Worm (Caenorhabditis elegans) whole organism, L1 larva: ENCODE data around the gene Y82E9BR.9.

ENCODE experiments used
- C34B4.2 ChIP-seq: sonication (generic microtip); optimal IDR thresholded peaks from 2 replicates; lab custom pipeline; 2017; ENCODE audit warnings: mild to moderate bottlenecking, missing genetic modification characterization, missing compliant biosample characterization
- Y116A8C.19 ChIP-seq: sonication (generic microtip); optimal IDR thresholded peaks from 2 replicates; lab custom pipeline; 2016; ENCODE audit warnings: missing compliant biosample characterization, missing genetic modification characterization, borderline replicate concordance
- aha-1 ChIP-seq: fragments of 150-350 bp; optimal IDR thresholded peaks from 2 replicates; lab custom pipeline; 2014; ENCODE audit warnings: missing biosample characterization, missing genetic modification characterization
- alr-1 ChIP-seq: fragments of 200-800 bp; sonication (Bioruptor generic); optimal IDR thresholded peaks from 2 replicates; lab custom pipeline; 2018; ENCODE audit warnings: borderline replicate concordance, mild to moderate bottlenecking, missing genetic modification characterization, missing compliant biosample characterization
- aly-2 ChIP-seq: fragments of 150-350 bp; optimal IDR thresholded peaks from 2 replicates; lab custom pipeline; 2014; ENCODE audit warnings: missing biosample characterization, missing genetic modification characterization
- ama-1 ChIP-seq: fragments of 150-350 bp; optimal IDR thresholded peaks from 2 replicates; lab custom pipeline; 2014
- ceh-88 ChIP-seq: fragments of 200-800 bp; sonication (Bioruptor generic); IDR thresholded peaks from 2 replicates; pipeline ENCODE4 v1.3.6; 2022; ENCODE audit warnings: missing genetic modification characterization, missing compliant biosample characterization
- dsc-1 ChIP-seq: sonication (generic microtip); optimal IDR thresholded peaks from 2 replicates; lab custom pipeline; 2016; ENCODE audit warnings: mild to moderate bottlenecking, missing genetic modification characterization, missing compliant biosample characterization
- efl-1 ChIP-seq, 4 experiments: fragments of 150-350 bp; optimal IDR thresholded peaks in 3 of 4; peaks in 1 of 4; 1 replicate in 1 of 4; 2 replicates in 3 of 4; lab custom pipeline; 2014; ENCODE audit warnings: missing biosample characterization in 2 of 4, missing genetic modification characterization in 2 of 4, missing genetic modification reagents in 2 of 4
- egl-27 ChIP-seq, 2 experiments: fragments of 150-350 bp in 1 of 2; sonication (generic microtip); optimal IDR thresholded peaks; 3 replicates each; lab custom pipeline; 2017 to 2018; ENCODE audit warnings: missing biosample characterization in 2 of 2, missing genetic modification characterization in 2 of 2, missing genetic modification reagents in 2 of 2
- elt-2 ChIP-seq: sonication (generic microtip); optimal IDR thresholded peaks from 2 replicates; lab custom pipeline; 2016; ENCODE audit warnings: missing genetic modification characterization, mild to moderate bottlenecking, inconsistent platforms, missing compliant biosample characterization, missing genetic modification reagents
- fkh-10 ChIP-seq: sonication (generic microtip); optimal IDR thresholded peaks from 2 replicates; lab custom pipeline; 2017; ENCODE audit warnings: missing biosample characterization, missing genetic modification reagents, missing genetic modification characterization
- fkh-4 ChIP-seq: sonication (generic microtip); optimal IDR thresholded peaks from 2 replicates; lab custom pipeline; 2016; ENCODE audit warnings: missing compliant biosample characterization, missing genetic modification characterization, borderline replicate concordance
- fos-1 ChIP-seq: fragments of 150-350 bp; optimal IDR thresholded peaks from 2 replicates; lab custom pipeline; 2014; ENCODE audit warnings: missing biosample characterization, missing genetic modification characterization
- grh-1 ChIP-seq: fragments of 200-800 bp; sonication (Bioruptor generic); IDR thresholded peaks from 2 replicates; pipeline ENCODE4 v1.3.6; 2022; ENCODE audit warnings: missing genetic modification reagents, missing genetic modification characterization, missing compliant biosample characterization
- hlh-4 ChIP-seq: sonication (generic microtip); optimal IDR thresholded peaks from 2 replicates; lab custom pipeline; 2016; ENCODE audit warnings: mild to moderate bottlenecking, missing genetic modification characterization, missing compliant biosample characterization
- isw-1 ChIP-seq: fragments of 200-800 bp; sonication (Bioruptor generic); IDR thresholded peaks from 2 replicates; pipeline ENCODE4 v1.3.6; 2022; ENCODE audit warnings: missing genetic modification characterization, missing compliant biosample characterization
- jun-1 ChIP-seq: fragments of 150-350 bp; optimal IDR thresholded peaks from 2 replicates; lab custom pipeline; 2014; ENCODE audit warnings: missing biosample characterization, missing genetic modification reagents, missing genetic modification characterization
- lin-39 ChIP-seq: fragments of 150-350 bp; optimal IDR thresholded peaks from 2 replicates; lab custom pipeline; 2014; ENCODE audit warnings: missing biosample characterization, missing genetic modification reagents, missing genetic modification characterization
- lsy-2 ChIP-seq, 2 experiments: fragments of 150-350 bp; optimal IDR thresholded peaks; 2 replicates each; lab custom pipeline; 2014; ENCODE audit warnings: missing biosample characterization in 2 of 2, missing genetic modification characterization in 2 of 2
- mdl-1 ChIP-seq, 2 experiments: fragments of 150-350 bp; optimal IDR thresholded peaks; 2 replicates each; lab custom pipeline; 2014 to 2017; ENCODE audit warnings: missing biosample characterization in 2 of 2, missing genetic modification characterization in 2 of 2, inconsistent platforms in 1 of 2
- nhr-11 ChIP-seq: fragments of 150-350 bp; optimal IDR thresholded peaks from 2 replicates; lab custom pipeline; 2014; ENCODE audit warnings: missing biosample characterization, missing genetic modification characterization
- nhr-19 ChIP-seq: fragments of 200-800 bp; sonication (Bioruptor generic); conservative IDR thresholded peaks from 2 replicates; pipeline ENCODE4 v1.3.6; 2022; ENCODE audit warnings: missing genetic modification characterization, missing compliant biosample characterization
- nhr-47 ChIP-seq: sonication (generic microtip); optimal IDR thresholded peaks from 2 replicates; lab custom pipeline; 2016; ENCODE audit warnings: mild to moderate bottlenecking, missing genetic modification characterization, moderate library complexity, missing compliant biosample characterization
- nhr-71 ChIP-seq: sonication (generic microtip); optimal IDR thresholded peaks from 2 replicates; lab custom pipeline; 2016; ENCODE audit warnings: mild to moderate bottlenecking, missing genetic modification characterization, moderate library complexity, missing compliant biosample characterization
- nhr-77 ChIP-seq: fragments of 150-350 bp; optimal IDR thresholded peaks from 2 replicates; lab custom pipeline; 2014; ENCODE audit warnings: missing biosample characterization, missing genetic modification characterization
- pax-3 ChIP-seq: fragments of 200-800 bp; sonication (Bioruptor generic); optimal IDR thresholded peaks from 2 replicates; lab custom pipeline; 2018; ENCODE audit warnings: mild to moderate bottlenecking, missing genetic modification characterization, moderate library complexity, missing compliant biosample characterization
- snpc-4 ChIP-seq: fragments of 150-350 bp; optimal IDR thresholded peaks from 2 replicates; lab custom pipeline; 2014; ENCODE audit warnings: missing biosample characterization, missing genetic modification characterization
- snu-23 ChIP-seq: sonication (generic microtip); optimal IDR thresholded peaks from 2 replicates; lab custom pipeline; 2016; ENCODE audit warnings: missing genetic modification characterization, missing compliant biosample characterization
- sox-4 ChIP-seq: sonication (generic microtip); optimal IDR thresholded peaks from 2 replicates; lab custom pipeline; 2016; ENCODE audit warnings: missing genetic modification characterization, missing compliant biosample characterization
- sup-37 ChIP-seq: fragments of 200-800 bp; sonication (Bioruptor generic); optimal IDR thresholded peaks from 2 replicates; lab custom pipeline; 2018; ENCODE audit warnings: mild to moderate bottlenecking, missing genetic modification characterization, missing compliant biosample characterization
- tlp-1 ChIP-seq: fragments of 150-350 bp; optimal IDR thresholded peaks from 2 replicates; lab custom pipeline; 2014; ENCODE audit warnings: missing biosample characterization, missing genetic modification characterization
- unc-130 ChIP-seq: fragments of 150-350 bp; optimal IDR thresholded peaks from 2 replicates; lab custom pipeline; 2017; ENCODE audit warnings: missing biosample characterization, missing genetic modification characterization, inconsistent platforms
- unc-30 ChIP-seq: sonication (generic microtip); optimal IDR thresholded peaks from 2 replicates; lab custom pipeline; 2017; ENCODE audit warnings: missing biosample characterization, missing genetic modification characterization
- unc-98 ChIP-seq: fragments of 200-800 bp; sonication (Bioruptor generic); IDR thresholded peaks from 2 replicates; pipeline ENCODE4 v1.3.6; 2022; ENCODE audit warnings: missing genetic modification characterization, missing compliant biosample characterization
- xbp-1 ChIP-seq: sonication (generic microtip); optimal IDR thresholded peaks from 2 replicates; lab custom pipeline; 2016; ENCODE audit warnings: missing genetic modification characterization, missing compliant biosample characterization
- zip-4 ChIP-seq: fragments of 200-800 bp; sonication (Bioruptor generic); optimal IDR thresholded peaks from 2 replicates; lab custom pipeline; 2018; ENCODE audit warnings: mild to moderate bottlenecking, missing genetic modification characterization, moderate library complexity, missing compliant biosample characterization
- ztf-11 ChIP-seq, 2 experiments: sonication (generic microtip); optimal IDR thresholded peaks; 2 replicates each; lab custom pipeline; 2016 to 2017; ENCODE audit warnings: missing genetic modification characterization in 2 of 2, missing biosample characterization in 1 of 2, missing compliant biosample characterization in 1 of 2

Y82E9BR.9 gene

DNA sequence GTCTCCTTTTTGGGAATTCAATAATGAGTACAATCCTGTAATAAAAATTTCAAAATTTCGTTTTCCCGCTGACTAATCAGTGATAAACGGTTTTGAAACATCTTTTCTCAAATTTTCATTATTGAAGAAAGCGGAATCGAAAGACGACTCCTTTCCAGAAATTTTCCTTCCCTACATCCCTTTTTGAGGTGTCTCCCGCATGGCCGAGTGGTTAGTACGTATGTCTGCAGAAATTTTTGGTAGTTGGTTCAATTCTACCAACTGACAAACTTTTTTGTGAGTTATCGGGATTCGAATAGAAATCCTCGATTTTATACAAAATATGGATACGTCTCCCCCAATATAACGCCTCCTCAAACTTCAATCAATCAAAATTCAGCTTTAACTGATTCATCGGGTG is 5.0 kb downstream of the Y82E9BR.9 start:
- no peak for TF ChIP-seq ceh-88 (GFP tag; lab: Robert Waterston, UW)
- TF ChIP-seq ama-1, result no peak

DNA sequence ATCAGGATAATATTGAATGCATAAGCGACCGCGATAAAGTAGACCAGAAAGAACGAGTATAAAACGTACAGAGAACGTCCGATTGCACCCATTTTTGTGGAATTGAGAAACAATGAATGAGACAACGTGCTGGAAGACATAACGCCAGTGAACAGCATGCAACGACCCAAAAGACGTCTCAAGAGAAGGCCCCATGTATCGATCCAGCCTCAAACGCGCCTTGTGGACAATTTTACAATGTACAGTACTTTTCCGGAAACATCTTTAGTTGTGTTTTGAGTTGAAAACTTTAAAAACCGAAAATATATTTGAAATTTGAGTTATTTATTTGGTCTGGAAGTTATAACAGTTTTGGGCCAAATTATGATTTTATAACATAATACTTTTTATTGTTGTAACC is 8.8 kb downstream of the Y82E9BR.9 start, which contains the start of gene Y82E9BL.3:
Gene Y82E9BL.3 (minus strand): TSS at position 101 of the 400 bp plus-strand sequence.
- TF ChIP-seq efl-1 (optimal IDR thresholded peaks at IDR 0.05; lab: Kevin White, UChicago) (no peak), efl-1 (GFP tag; optimal IDR thresholded peaks at IDR 0.05 in 1 of 2; lab: Kevin White, UChicago) (peak in 1 of 2 experiments; percentile 62), unc-30 (tag; lab: Kevin White, UChicago) (no peak)

DNA sequence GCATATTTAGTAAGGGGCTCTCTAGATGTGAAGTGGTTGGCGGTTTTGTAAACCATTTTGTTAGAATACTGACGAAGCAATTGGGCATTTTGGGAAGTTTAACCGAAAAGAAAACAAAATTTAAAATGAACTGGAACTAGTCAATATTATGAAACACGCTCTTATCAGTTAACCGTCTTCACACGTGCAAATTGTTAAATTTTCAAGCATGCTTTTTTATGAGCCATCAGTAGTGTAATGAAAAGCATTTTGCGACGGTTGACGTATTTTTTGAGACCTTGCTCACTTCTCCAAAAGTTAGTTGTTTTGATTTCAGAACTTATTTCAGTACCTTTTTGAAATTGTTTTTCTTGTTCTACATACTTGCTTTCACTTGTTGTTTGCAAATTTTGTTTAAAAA is 10.3 kb downstream of the Y82E9BR.9 start, which contains the start of gene fbxa-25:
Gene fbxa-25 (minus strand): TSS at position 138 of the 400 bp plus-strand sequence.
- TF ChIP-seq lin-39 (tag; lab: Kevin White, UChicago), result no peak
- no peak for TF ChIP-seq unc-98
- TF ChIP-seq elt-2, result peak; percentile 5
- no peak for TF ChIP-seq efl-1 (optimal IDR thresholded peaks at IDR 0.05; lab: Kevin White, UChicago)
- TF ChIP-seq efl-1 (GFP tag; optimal IDR thresholded peaks at IDR 0.05 in 1 of 2; lab: Kevin White, UChicago), result peak in 1 of 2 experiments; percentile 51

DNA sequence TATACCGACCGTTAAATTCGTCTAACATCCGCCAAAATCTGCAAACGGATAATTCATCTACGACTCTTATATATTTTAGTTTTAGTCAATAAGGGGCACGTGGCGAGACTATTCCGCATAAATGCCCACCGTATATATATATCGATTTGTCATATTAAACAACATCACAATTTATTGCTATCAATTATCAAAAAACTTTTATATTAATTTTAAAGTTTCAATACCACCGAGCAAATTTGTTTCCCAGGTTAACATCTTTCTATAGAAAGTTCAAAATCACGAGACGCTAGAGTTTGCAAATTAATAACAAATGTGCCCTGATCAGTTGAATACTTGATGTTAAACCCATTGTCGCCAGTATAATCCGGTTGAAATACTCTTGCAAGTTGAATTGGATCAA is 12.0 kb downstream of the Y82E9BR.9 start, which contains the start of gene Y82E9BL.5:
Gene Y82E9BL.5 (minus strand): TSS at position 101 of the 400 bp plus-strand sequence.
- TF ChIP-seq nhr-19 (GFP tag; lab: Robert Waterston, UW) (no peak), sup-37 (no peak), nhr-77 (no peak), nhr-47 (no peak), unc-130 (no peak), isw-1 (GFP tag; lab: Robert Waterston, UW) (no peak), unc-30 (tag; lab: Kevin White, UChicago) (no peak), fkh-10 (no peak), xbp-1 (tag; lab: Kevin White, UChicago) (no peak), ztf-11 (tag; optimal IDR thresholded peaks at IDR 0.05; lab: Kevin White, UChicago) (no peak)
- TF ChIP-seq, all 84 proteins: peak for 0

DNA sequence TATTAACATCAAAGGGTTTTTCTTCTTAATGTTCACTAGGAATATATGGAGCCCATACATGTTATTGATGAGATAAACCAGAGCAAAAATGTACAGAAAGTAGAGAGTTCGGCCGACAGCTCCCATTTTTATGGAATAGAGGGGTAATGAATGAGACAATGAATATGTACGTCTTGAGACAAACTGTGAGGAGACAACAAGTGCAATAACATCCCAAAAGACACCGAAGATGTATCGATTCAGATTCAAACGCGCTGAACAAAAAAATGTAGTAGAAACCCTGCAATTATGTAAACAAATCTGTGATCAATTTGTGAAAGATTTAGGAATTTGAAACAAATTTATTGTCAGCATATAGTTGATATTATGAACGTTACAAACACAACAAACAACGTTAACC is 12.6 kb downstream of the Y82E9BR.9 start:
- TF ChIP-seq efl-1 (optimal IDR thresholded peaks at IDR 0.05; lab: Kevin White, UChicago), result no peak
- TF ChIP-seq efl-1 (GFP tag; optimal IDR thresholded peaks at IDR 0.05 in 1 of 2; lab: Kevin White, UChicago), result peak in 1 of 2 experiments; percentile 51
- TF ChIP-seq nhr-11 (tag; lab: Kevin White, UChicago), result no peak
- no peak for TF ChIP-seq alr-1 (tag; lab: Kevin White, UChicago)
- TF ChIP-seq hlh-4 (tag; lab: Kevin White, UChicago), result no peak
- TF ChIP-seq zip-4 (GFP tag; lab: Kevin White, UChicago), result no peak
- no peak for TF ChIP-seq snpc-4 (tag; lab: Kevin White, UChicago)
- no peak for TF ChIP-seq tlp-1
- TF ChIP-seq pax-3 (tag; lab: Kevin White, UChicago), result no peak
- TF ChIP-seq ama-1, result no peak
- TF ChIP-seq, all 84 proteins: peak for 1

DNA sequence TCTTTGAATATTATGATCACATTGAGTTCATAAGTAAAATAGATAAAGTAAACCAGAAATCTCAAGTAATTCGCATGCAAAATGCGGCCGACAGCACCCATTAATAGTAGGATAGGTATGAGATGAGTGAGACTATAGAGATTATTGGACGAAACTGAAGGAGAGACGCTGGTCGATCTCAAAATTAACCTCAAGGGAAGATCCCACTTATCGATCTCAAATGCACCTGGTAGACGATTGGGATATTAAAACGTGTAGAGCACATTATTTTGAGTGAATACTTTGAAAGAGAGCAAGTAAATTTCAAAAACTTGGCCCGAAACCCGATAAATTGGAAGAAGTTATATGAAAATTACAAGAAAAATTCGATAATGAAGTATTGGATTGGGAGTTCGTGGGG is 13.9 kb downstream of the Y82E9BR.9 start, which contains the start of gene Y82E9BL.6:
Gene Y82E9BL.6 (minus strand): TSS at position 101 of the 400 bp plus-strand sequence.
- TF ChIP-seq efl-1 (optimal IDR thresholded peaks at IDR 0.05; lab: Kevin White, UChicago) (no peak), efl-1 (GFP tag; optimal IDR thresholded peaks at IDR 0.05 in 1 of 2; lab: Kevin White, UChicago) (no peak), C34B4.2 (tag; lab: Kevin White, UChicago) (no peak), nhr-47 (no peak), aha-1 (tag; lab: Kevin White, UChicago) (no peak), unc-30 (tag; lab: Kevin White, UChicago) (no peak), fos-1 (no peak), grh-1 (GFP tag; lab: Robert Waterston, UW) (no peak), snpc-4 (tag; lab: Kevin White, UChicago) (no peak), lsy-2 (tag; optimal IDR thresholded peaks at IDR 0.05; lab: Kevin White, UChicago) (no peak), jun-1 (tag; lab: Kevin White, UChicago) (no peak), dsc-1 (tag; lab: Kevin White, UChicago) (no peak), sox-4 (tag; lab: Kevin White, UChicago) (no peak), mdl-1 (tag; optimal IDR thresholded peaks at IDR 0.05; lab: Kevin White, UChicago) (no peak), aly-2 (no peak), fkh-4 (no peak), Y116A8C.19 (no peak), egl-27 (tag; optimal IDR thresholded peaks at IDR 0.05; lab: Kevin White, UChicago) (no peak), nhr-71 (tag; lab: Kevin White, UChicago) (no peak), snu-23 (GFP tag; lab: Kevin White, UChicago) (no peak), nhr-19 (GFP tag; lab: Robert Waterston, UW) (no peak)
